Fruit fly (Drosophila melanogaster) whole organism, embryonic: ENCODE measurements around the gene ct.

Source experiments
- B-H2 ChIP-seq: fragments of 200-800 bp; sonication (Bioruptor generic); optimal IDR thresholded peaks from 2 replicates; lab custom pipeline; 2018; ENCODE audit warnings: missing biosample characterization, mild to moderate bottlenecking, missing genetic modification characterization
- BEAF-32 ChIP-seq: fragments of 200-800 bp; sonication (Bioruptor generic); optimal IDR thresholded peaks from 3 replicates; lab custom pipeline; 2017; ENCODE audit warnings: missing biosample characterization, missing genetic modification characterization, mild to moderate bottlenecking, moderate library complexity, missing genetic modification reagents
- CG10267 ChIP-seq: fragments of 200-800 bp; sonication (Bioruptor generic); optimal IDR thresholded peaks from 2 replicates; lab custom pipeline; 2018; ENCODE audit warnings: missing biosample characterization, mild to moderate bottlenecking, missing genetic modification characterization, moderate library complexity
- CG10321 ChIP-seq: fragments of 200-800 bp; sonication (Bioruptor generic); IDR thresholded peaks from 2 replicates; pipeline ENCODE4 v1.3.6; 2022; ENCODE audit warnings: missing biosample characterization, missing genetic modification characterization
- CG10979 ChIP-seq: fragments of 200-800 bp; sonication (Bioruptor generic); optimal IDR thresholded peaks from 2 replicates; lab custom pipeline; 2018; ENCODE audit warnings: missing biosample characterization, mild to moderate bottlenecking, missing genetic modification characterization, moderate library complexity
- CG12071 ChIP-seq: fragments of 200-800 bp; sonication (Bioruptor generic); optimal IDR thresholded peaks from 3 replicates; lab custom pipeline; 2018; ENCODE audit warnings: missing biosample characterization, mild to moderate bottlenecking, missing genetic modification characterization
- CG1233 ChIP-seq: fragments of 200-800 bp; sonication (Bioruptor generic); optimal IDR thresholded peaks from 4 replicates; lab custom pipeline; 2018; ENCODE audit warnings: missing biosample characterization, mild to moderate bottlenecking, missing genetic modification characterization
- CG12659 ChIP-seq: fragments of 200-800 bp; sonication (Bioruptor generic); optimal IDR thresholded peaks from 3 replicates; lab custom pipeline; 2017; ENCODE audit warnings: mild to moderate bottlenecking, missing biosample characterization, missing genetic modification reagents, missing genetic modification characterization
- CG14710 ChIP-seq: fragments of 200-800 bp; sonication (Bioruptor generic); optimal IDR thresholded peaks from 3 replicates; lab custom pipeline; 2019; ENCODE audit warnings: missing biosample characterization, mild to moderate bottlenecking, missing genetic modification characterization, moderate library complexity
- CG14860 ChIP-seq: fragments of 200-800 bp; sonication (Bioruptor generic); IDR thresholded peaks from 3 replicates; pipeline ENCODE4 v1.3.6; 2022; ENCODE audit warnings: missing biosample characterization, missing genetic modification characterization; ENCODE audit not compliant: partially characterized antibody
- CG1603 ChIP-seq: fragments of 200-800 bp; sonication (Bioruptor generic); optimal IDR thresholded peaks from 2 replicates; lab custom pipeline; 2019; ENCODE audit warnings: missing biosample characterization, mild to moderate bottlenecking, missing genetic modification characterization, moderate library complexity
- CG17612 ChIP-seq: fragments of 200-800 bp; sonication (Bioruptor generic); IDR thresholded peaks from 2 replicates; pipeline ENCODE4 v1.3.6; 2022; ENCODE audit warnings: missing biosample characterization, missing genetic modification characterization
- CG18011 ChIP-seq: fragments of 200-800 bp; sonication (Bioruptor generic); optimal IDR thresholded peaks from 2 replicates; lab custom pipeline; 2017; ENCODE audit warnings: missing biosample characterization, missing genetic modification characterization, mild to moderate bottlenecking, moderate library complexity, missing genotype
- CG18262 ChIP-seq: fragments of 200-800 bp; optimal IDR thresholded peaks from 3 replicates; lab custom pipeline; 2019; ENCODE audit warnings: missing biosample characterization, mild to moderate bottlenecking, missing genetic modification characterization, moderate library complexity
- CG18476 ChIP-seq: fragments of 200-800 bp; sonication (Bioruptor generic); optimal IDR thresholded peaks from 2 replicates; lab custom pipeline; 2016; ENCODE audit warnings: missing biosample characterization, mild to moderate bottlenecking, missing genetic modification characterization
- CG2116 ChIP-seq: fragments of 200-800 bp; sonication (Bioruptor generic); optimal IDR thresholded peaks from 3 replicates; lab custom pipeline; 2018; ENCODE audit warnings: missing biosample characterization, mild to moderate bottlenecking, missing genetic modification characterization
- CG30020 ChIP-seq: fragments of 200-800 bp; optimal IDR thresholded peaks from 2 replicates; lab custom pipeline; 2019; ENCODE audit warnings: missing biosample characterization, mild to moderate bottlenecking, missing genetic modification characterization, moderate library complexity
- CG3163 ChIP-seq: fragments of 200-800 bp; sonication (Bioruptor generic); optimal IDR thresholded peaks from 3 replicates; lab custom pipeline; 2016; ENCODE audit warnings: missing biosample characterization, missing genetic modification characterization
- CG3407 ChIP-seq: fragments of 200-800 bp; sonication (Bioruptor generic); optimal IDR thresholded peaks from 2 replicates; lab custom pipeline; 2018; ENCODE audit warnings: missing biosample characterization, mild to moderate bottlenecking, missing genetic modification characterization
- CG4820 ChIP-seq: fragments of 200-800 bp; sonication (Bioruptor generic); optimal IDR thresholded peaks from 3 replicates; lab custom pipeline; 2016; ENCODE audit warnings: missing biosample characterization, missing genetic modification characterization
- CG5180 ChIP-seq: fragments of 200-800 bp; sonication (Bioruptor generic); optimal IDR thresholded peaks from 3 replicates; lab custom pipeline; 2017; ENCODE audit warnings: missing biosample characterization, missing genetic modification characterization, mild to moderate bottlenecking, moderate library complexity, missing genetic modification reagents
- CG7745 ChIP-seq: fragments of 200-800 bp; sonication (Bioruptor generic); optimal IDR thresholded peaks from 2 replicates; lab custom pipeline; 2018; ENCODE audit warnings: missing biosample characterization, mild to moderate bottlenecking, missing genetic modification characterization, moderate library complexity
- CG8281 ChIP-seq: fragments of 200-800 bp; sonication (Bioruptor generic); optimal IDR thresholded peaks from 2 replicates; lab custom pipeline; 2018; ENCODE audit warnings: missing biosample characterization, mild to moderate bottlenecking, missing genetic modification characterization, moderate library complexity
- CTCF ChIP-seq: fragments of 200-800 bp; sonication (Bioruptor generic); optimal IDR thresholded peaks from 2 replicates; lab custom pipeline; 2017; ENCODE audit warnings: missing biosample characterization, mild to moderate bottlenecking, missing genetic modification characterization, moderate library complexity
- Dad ChIP-seq: fragments of 200-800 bp; sonication (Bioruptor generic); optimal IDR thresholded peaks from 3 replicates; lab custom pipeline; 2016; ENCODE audit warnings: missing biosample characterization, missing genetic modification characterization
- Ets97D ChIP-seq: fragments of 200-800 bp; sonication (Bioruptor generic); optimal IDR thresholded peaks from 3 replicates; lab custom pipeline; 2016; ENCODE audit warnings: missing biosample characterization, missing genetic modification characterization
- HmgZ ChIP-seq: fragments of 200-800 bp; sonication (Bioruptor generic); optimal IDR thresholded peaks from 2 replicates; lab custom pipeline; 2018; ENCODE audit warnings: missing biosample characterization, mild to moderate bottlenecking, missing genetic modification characterization
- Hr3 ChIP-seq: fragments of 200-800 bp; sonication (Bioruptor generic); optimal IDR thresholded peaks from 3 replicates; lab custom pipeline; 2016; ENCODE audit warnings: missing biosample characterization, missing genetic modification characterization
- Kr ChIP-seq: fragments of 200-800 bp; sonication (Bioruptor generic); optimal IDR thresholded peaks from 2 replicates; lab custom pipeline; 2017; ENCODE audit warnings: missing biosample characterization, mild to moderate bottlenecking, missing genetic modification characterization
- Oaz ChIP-seq: fragments of 200-800 bp; sonication (Bioruptor generic); IDR thresholded peaks from 2 replicates; pipeline ENCODE4 v1.3.6; 2022; ENCODE audit warnings: missing biosample characterization, missing genetic modification characterization
- Sry-δ ChIP-seq: fragments of 200-800 bp; sonication (Bioruptor generic); optimal IDR thresholded peaks from 2 replicates; lab custom pipeline; 2016; ENCODE audit warnings: missing biosample characterization, missing genetic modification characterization
- aop ChIP-seq: fragments of 200-800 bp; sonication (Bioruptor generic); IDR thresholded peaks from 2 replicates; pipeline ENCODE4 v1.3.6; 2022; ENCODE audit warnings: missing biosample characterization, missing genetic modification characterization
- cato ChIP-seq: fragments of 200-800 bp; sonication (Bioruptor generic); optimal IDR thresholded peaks from 2 replicates; lab custom pipeline; 2016; ENCODE audit warnings: missing biosample characterization, missing genetic modification characterization, borderline replicate concordance
- crp ChIP-seq, 2 experiments: fragments of 200-800 bp; sonication (Bioruptor generic); optimal IDR thresholded peaks; 2 replicates in 1 of 2; 3 replicates in 1 of 2; lab custom pipeline; 2017; ENCODE audit warnings: missing biosample characterization in 2 of 2, missing genetic modification characterization in 2 of 2, mild to moderate bottlenecking in 1 of 2, moderate library complexity in 1 of 2
- dmrt11E ChIP-seq: fragments of 200-800 bp; sonication (Bioruptor generic); optimal IDR thresholded peaks from 3 replicates; lab custom pipeline; 2018; ENCODE audit warnings: missing biosample characterization, mild to moderate bottlenecking, missing genetic modification characterization, moderate library complexity
- dpn ChIP-seq, 2 experiments: fragments of 200-800 bp; sonication (Bioruptor generic); optimal IDR thresholded peaks; 3 replicates each; lab custom pipeline; 2016; ENCODE audit warnings: missing biosample characterization in 2 of 2, missing genetic modification characterization in 2 of 2
- inv ChIP-seq: fragments of 200-800 bp; sonication (Bioruptor generic); IDR thresholded peaks from 2 replicates; pipeline ENCODE4 v1.3.6; 2022; ENCODE audit warnings: missing biosample characterization, missing genetic modification characterization; ENCODE audit not compliant: partially characterized antibody
- kni ChIP-seq: fragments of 200-800 bp; sonication (Bioruptor generic); optimal IDR thresholded peaks from 3 replicates; lab custom pipeline; 2017; ENCODE audit warnings: mild to moderate bottlenecking, missing biosample characterization, missing genetic modification reagents, missing genetic modification characterization
- nom ChIP-seq: fragments of 200-800 bp; sonication (Bioruptor generic); optimal IDR thresholded peaks from 2 replicates; lab custom pipeline; 2017; ENCODE audit warnings: missing biosample characterization, missing genetic modification characterization, mild to moderate bottlenecking, moderate library complexity, missing genetic modification reagents
- phol ChIP-seq: fragments of 200-800 bp; sonication (Bioruptor generic); optimal IDR thresholded peaks from 3 replicates; lab custom pipeline; 2018; ENCODE audit warnings: missing biosample characterization, mild to moderate bottlenecking, missing genetic modification characterization, moderate library complexity
- pita ChIP-seq: fragments of 200-800 bp; sonication (Bioruptor generic); optimal IDR thresholded peaks from 2 replicates; lab custom pipeline; 2017; ENCODE audit warnings: missing biosample characterization, mild to moderate bottlenecking, missing genetic modification characterization
- sima ChIP-seq: fragments of 200-800 bp; sonication (Bioruptor generic); optimal IDR thresholded peaks from 2 replicates; lab custom pipeline; 2016; ENCODE audit warnings: missing biosample characterization, missing genetic modification characterization
- stwl ChIP-seq: fragments of 200-800 bp; sonication (Bioruptor generic); optimal IDR thresholded peaks from 3 replicates; lab custom pipeline; 2018; ENCODE audit warnings: missing biosample characterization, mild to moderate bottlenecking, missing genetic modification characterization, moderate library complexity
- sug ChIP-seq: fragments of 200-800 bp; optimal IDR thresholded peaks from 2 replicates; lab custom pipeline; 2019; ENCODE audit warnings: missing biosample characterization, mild to moderate bottlenecking, missing genetic modification characterization, moderate library complexity
- tio ChIP-seq: fragments of 200-800 bp; sonication (Bioruptor generic); optimal IDR thresholded peaks from 2 replicates; lab custom pipeline; 2017; ENCODE audit warnings: missing biosample characterization, missing genetic modification characterization, inconsistent platforms
- trem ChIP-seq: fragments of 200-800 bp; optimal IDR thresholded peaks from 3 replicates; lab custom pipeline; 2019; ENCODE audit warnings: missing biosample characterization, mild to moderate bottlenecking, missing genetic modification characterization, moderate library complexity
- vfl ChIP-seq: fragments of 200-800 bp; sonication (Bioruptor generic); optimal IDR thresholded peaks from 2 replicates; lab custom pipeline; 2016; ENCODE audit warnings: missing biosample characterization, missing genetic modification characterization

ct gene

dm6 chrX:7666613-7667202 is 58.5 kb downstream of the ct start (continued):
- TF ChIP-seq inv (GFP tag; lab: Robert Waterston, UW) (no peak), aop (GFP tag; lab: Robert Waterston, UW) (no peak), dmrt11E (no peak), CG1233 (peak; percentile 7), cato (GFP tag; lab: Kevin White, UChicago) (no peak), pita (GFP tag; lab: Kevin White, UChicago) (no peak), CG8281 (no peak), CG30020 (tag; lab: Kevin White, UChicago) (no peak), Oaz (GFP tag; lab: Robert Waterston, UW) (0 out of 2 replicates have a peak, but pooled peaks have one; percentile 33), CG18476 (GFP tag; lab: Kevin White, UChicago) (no peak), CG7745 (tag; lab: Kevin White, UChicago) (no peak), Hr3 (no peak)

dm6 chrX:7676873-7677272 is 68.6 kb downstream of the ct start:
- TF ChIP-seq tio = no peak
- peak; percentile 31 for TF ChIP-seq nom (GFP tag; lab: Kevin White, UChicago)
- TF ChIP-seq CG3407 (GFP tag; lab: Kevin White, UChicago) = no peak
- peak; percentile 20 for TF ChIP-seq CG18011 (GFP tag; lab: Kevin White, UChicago)
- no peak for TF ChIP-seq crp (GFP tag; optimal IDR thresholded peaks at IDR 0.05; lab: Kevin White, UChicago)
- TF ChIP-seq Ets97D (GFP tag; lab: Kevin White, UChicago) = peak; percentile 56
- peak; percentile 10 for TF ChIP-seq stwl (tag; lab: Kevin White, UChicago)
- TF ChIP-seq Kr (GFP tag; lab: Kevin White, UChicago) = peak; percentile 7
- TF ChIP-seq kni = no peak
- TF ChIP-seq CG12071 (GFP tag; lab: Kevin White, UChicago) = no peak
- TF ChIP-seq CTCF (GFP tag; lab: Kevin White, UChicago) = peak; percentile 55

- peak; percentile 13 for TF ChIP-seq sug (tag; lab: Kevin White, UChicago)
- peak; percentile 43 for TF ChIP-seq phol (tag; lab: Kevin White, UChicago)
- TF ChIP-seq vfl = no peak
- peak; percentile 21 for TF ChIP-seq BEAF-32 (GFP tag; lab: Kevin White, UChicago)
- TF ChIP-seq CG18262 (tag; lab: Kevin White, UChicago) = peak; percentile 19
- peak; percentile 84 for TF ChIP-seq stwl (tag; lab: Kevin White, UChicago)
- TF ChIP-seq CG1603 (tag; lab: Kevin White, UChicago) = peak; percentile 53
- peak; percentile 1 for TF ChIP-seq B-H2 (GFP tag; lab: Kevin White, UChicago)
- peak; percentile 92 for TF ChIP-seq pita (GFP tag; lab: Kevin White, UChicago)
- TF ChIP-seq CG10321 = no peak
- TF ChIP-seq CG14860 (GFP tag; lab: Robert Waterston, UW) = no peak
- TF ChIP-seq sima (GFP tag; lab: Kevin White, UChicago) = no peak
- no peak for TF ChIP-seq CG4820 (GFP tag; lab: Kevin White, UChicago)
- peak; percentile 34 for TF ChIP-seq trem (tag; lab: Kevin White, UChicago)
- TF ChIP-seq Ets97D (GFP tag; lab: Kevin White, UChicago) = peak; percentile 69
- TF ChIP-seq dpn (GFP tag; optimal IDR thresholded peaks at IDR 0.05; lab: Kevin White, UChicago) = peak in 1 of 2 experiments; percentile 21
- TF ChIP-seq CG10979 = no peak
- peak; percentile 25 for TF ChIP-seq CG10267 (tag; lab: Kevin White, UChicago)
- TF ChIP-seq CG14710 (tag; lab: Kevin White, UChicago) = peak; percentile 41
- TF ChIP-seq CG17612 = no peak
- TF ChIP-seq HmgZ = peak; percentile 65
- peak; percentile 11 for TF ChIP-seq CG2116 (GFP tag; lab: Kevin White, UChicago)
- peak; percentile 5 for TF ChIP-seq CG3163 (GFP tag; lab: Kevin White, UChicago)
- no peak for TF ChIP-seq CG5180 (GFP tag; lab: Kevin White, UChicago)
- TF ChIP-seq Sry-δ (GFP tag; lab: Kevin White, UChicago) = peak; percentile 12
- TF ChIP-seq Dad (GFP tag; lab: Kevin White, UChicago) = no peak
- TF ChIP-seq CG12659 (GFP tag; lab: Kevin White, UChicago) = peak; percentile 42
Measured at dm6 chrX:7678824-7679223, 70.6 kb downstream of the ct start.
